Fruit fly (Drosophila melanogaster) whole organism: ENCODE measurements around the gene Or22b.

Source experiments
- CG8478 ChIP-seq: fragments of >200 bp; optimal IDR thresholded peaks from 2 replicates; lab custom pipeline; 2018; ENCODE audit warnings: inconsistent platforms
- EcR ChIP-seq, 2 experiments: fragments of >200 bp; optimal IDR thresholded peaks; 2 replicates each; lab custom pipeline; 2017; ENCODE audit warnings: missing biosample characterization in 2 of 2, missing genetic modification characterization in 2 of 2, missing genetic modification reagents in 2 of 2
- pan ChIP-seq: fragments of >200 bp; optimal IDR thresholded peaks from 2 replicates; lab custom pipeline; 2017
- psq ChIP-seq: fragments of >200 bp; optimal IDR thresholded peaks from 2 replicates; lab custom pipeline; 2017
- usp ChIP-seq: fragments of >200 bp; optimal IDR thresholded peaks from 2 replicates; lab custom pipeline; 2017; ENCODE audit warnings: missing biosample characterization, missing genetic modification characterization, mixed read lengths

dm6 chr2L:1535231-1535630, 12.7 kb downstream of the Or22b start:
- TF ChIP-seq EcR (GFP tag; optimal IDR thresholded peaks at IDR 0.05; lab: Kevin White, UChicago) (no peak), pan (no peak), psq (lab: Kevin White, UChicago) (no peak), usp (GFP tag; lab: Kevin White, UChicago) (no peak), CG8478 (lab: Kevin White, UChicago) (no peak)
